Fruit fly (Drosophila melanogaster) whole organism, embryonic: ENCODE measurements around the gene form3.

Experiments used
- Adf1 ChIP-seq: fragments of 200-800 bp; sonication (Bioruptor generic); IDR thresholded peaks from 2 replicates; pipeline ENCODE4 v1.3.6; 2022; ENCODE audit warnings: missing biosample characterization, missing genetic modification characterization
- CG1024 ChIP-seq: fragments of 200-800 bp; sonication (Bioruptor generic); IDR thresholded peaks from 2 replicates; pipeline ENCODE4 v1.3.6; 2022; ENCODE audit warnings: missing biosample characterization, missing genetic modification characterization
- CG11504 ChIP-seq: fragments of 200-800 bp; sonication (Bioruptor generic); optimal IDR thresholded peaks from 3 replicates; lab custom pipeline; 2019; ENCODE audit warnings: missing biosample characterization, mild to moderate bottlenecking, missing genetic modification characterization, moderate library complexity
- CG11723 ChIP-seq: fragments of 200-800 bp; sonication (Bioruptor generic); optimal IDR thresholded peaks from 2 replicates; lab custom pipeline; 2017; ENCODE audit warnings: missing biosample characterization, mild to moderate bottlenecking, missing genetic modification characterization
- CG14860 ChIP-seq: fragments of 200-800 bp; sonication (Bioruptor generic); IDR thresholded peaks from 3 replicates; pipeline ENCODE4 v1.3.6; 2022; ENCODE audit warnings: missing biosample characterization, missing genetic modification characterization; ENCODE audit not compliant: partially characterized antibody
- CG2129 ChIP-seq: fragments of 200-800 bp; sonication (Bioruptor generic); IDR thresholded peaks from 2 replicates; pipeline ENCODE4 v1.3.6; 2022; ENCODE audit warnings: missing biosample characterization, missing genetic modification characterization; ENCODE audit not compliant: partially characterized antibody
- CG2199 ChIP-seq: fragments of 200-800 bp; sonication (Bioruptor generic); IDR thresholded peaks from 3 replicates; pipeline ENCODE4 v1.3.6; 2022; ENCODE audit warnings: missing biosample characterization, missing genetic modification characterization
- CG31441 ChIP-seq: fragments of 200-800 bp; sonication (Bioruptor generic); IDR thresholded peaks from 2 replicates; pipeline ENCODE4 v1.3.6; 2022; ENCODE audit warnings: missing biosample characterization, missing genetic modification characterization
- CG33557 ChIP-seq: fragments of 200-800 bp; sonication (Bioruptor generic); optimal IDR thresholded peaks from 2 replicates; lab custom pipeline; 2019; ENCODE audit warnings: missing biosample characterization, mild to moderate bottlenecking, missing genetic modification characterization, moderate library complexity
- CG3726 ChIP-seq: fragments of 200-800 bp; sonication (Bioruptor generic); IDR thresholded peaks from 3 replicates; pipeline ENCODE4, ENCODE4 v1.3.6; 2022; ENCODE audit warnings: missing biosample characterization, missing genetic modification characterization
- CG4360 ChIP-seq: fragments of 200-800 bp; sonication (Bioruptor generic); IDR thresholded peaks from 2 replicates; pipeline ENCODE4 v1.3.6; 2022; ENCODE audit warnings: missing biosample characterization, missing genetic modification characterization
- CG5180 ChIP-seq: fragments of 200-800 bp; sonication (Bioruptor generic); optimal IDR thresholded peaks from 3 replicates; lab custom pipeline; 2017; ENCODE audit warnings: missing biosample characterization, missing genetic modification characterization, mild to moderate bottlenecking, moderate library complexity, missing genetic modification reagents
- CG6175 ChIP-seq: fragments of 200-800 bp; sonication (Bioruptor generic); IDR thresholded peaks from 3 replicates; pipeline ENCODE4 v1.3.6; 2022; ENCODE audit warnings: missing biosample characterization, missing genetic modification characterization
- CG6813 ChIP-seq: fragments of 200-800 bp; sonication (Bioruptor generic); optimal IDR thresholded peaks from 2 replicates; lab custom pipeline; 2017; ENCODE audit warnings: missing biosample characterization, missing genetic modification characterization, mild to moderate bottlenecking, moderate library complexity, missing genetic modification reagents
- CG8281 ChIP-seq: fragments of 200-800 bp; sonication (Bioruptor generic); optimal IDR thresholded peaks from 2 replicates; lab custom pipeline; 2018; ENCODE audit warnings: missing biosample characterization, mild to moderate bottlenecking, missing genetic modification characterization, moderate library complexity
- CG8765 ChIP-seq: fragments of 200-800 bp; sonication (Bioruptor generic); IDR thresholded peaks from 2 replicates; pipeline ENCODE4 v1.3.6; 2022; ENCODE audit warnings: missing biosample characterization, missing genetic modification characterization
- Doc2 ChIP-seq: fragments of 200-800 bp; sonication (Bioruptor generic); IDR thresholded peaks from 2 replicates; pipeline ENCODE4 v1.3.6; 2022; ENCODE audit warnings: missing biosample characterization, missing genetic modification characterization
- Doc3 ChIP-seq: fragments of 200-800 bp; sonication (Bioruptor generic); IDR thresholded peaks from 3 replicates; pipeline ENCODE4 v1.3.6; 2022; ENCODE audit warnings: missing biosample characterization, missing genetic modification characterization; ENCODE audit not compliant: partially characterized antibody
- Drgx ChIP-seq: fragments of 200-800 bp; sonication (Bioruptor generic); IDR thresholded peaks from 2 replicates; pipeline ENCODE4 v1.3.6; 2022; ENCODE audit warnings: missing biosample characterization, missing genetic modification characterization
- Eip74EF ChIP-seq, 2 experiments: fragments of 200-800 bp in 1 of 2; fragments of >200 bp in 1 of 2; sonication (Bioruptor generic) in 1 of 2; optimal IDR thresholded peaks; 2 replicates each; lab custom pipeline; 2017 to 2019; ENCODE audit warnings: missing biosample characterization in 2 of 2, missing genetic modification characterization in 2 of 2, mild to moderate bottlenecking in 1 of 2, moderate library complexity in 1 of 2
- Gug ChIP-seq: fragments of 200-800 bp; sonication (Bioruptor generic); IDR thresholded peaks from 4 replicates; pipeline ENCODE4 v1.3.6; 2022; ENCODE audit warnings: missing biosample characterization, missing genetic modification characterization
- HmgD ChIP-seq: fragments of 200-800 bp; sonication (Bioruptor generic); optimal IDR thresholded peaks from 3 replicates; lab custom pipeline; 2016; ENCODE audit warnings: missing biosample characterization, missing genetic modification characterization
- Hsf ChIP-seq: fragments of 200-800 bp; sonication (Bioruptor generic); optimal IDR thresholded peaks from 3 replicates; lab custom pipeline; 2016; ENCODE audit warnings: missing biosample characterization, missing genetic modification characterization
- Lpt ChIP-seq: fragments of >200 bp; optimal IDR thresholded peaks from 2 replicates; lab custom pipeline; 2018; ENCODE audit warnings: missing biosample characterization, missing genetic modification characterization
- Med ChIP-seq: fragments of 200-800 bp; sonication (Bioruptor generic); peaks from one replicate; lab custom pipeline; 2016; ENCODE audit warnings: missing biosample characterization, missing genetic modification characterization, mild to moderate bottlenecking, inconsistent platforms, moderate library complexity
- NK7.1 ChIP-seq: fragments of 200-800 bp; sonication (Bioruptor generic); optimal IDR thresholded peaks from 3 replicates; lab custom pipeline; 2016; ENCODE audit warnings: missing biosample characterization, missing genetic modification characterization
- Stat92E ChIP-seq, 3 experiments: fragments of >200 bp in 2 of 3; fragments of 200-800 bp in 1 of 3; sonication (Bioruptor generic) in 1 of 3; optimal IDR thresholded peaks; 2 replicates each; lab custom pipeline; 2017 to 2019; ENCODE audit warnings: missing biosample characterization in 3 of 3, missing genetic modification characterization in 3 of 3, mild to moderate bottlenecking in 1 of 3, moderate library complexity in 1 of 3
- Trl ChIP-seq, 3 experiments: fragments of >200 bp in 2 of 3; fragments of 200-800 bp in 1 of 3; sonication (Bioruptor generic) in 1 of 3; optimal IDR thresholded peaks; 2 replicates in 1 of 3; 3 replicates in 2 of 3; lab custom pipeline; 2016 to 2017; ENCODE audit warnings: missing biosample characterization in 1 of 3, missing genetic modification characterization in 1 of 3
- ab ChIP-seq: fragments of 200-800 bp; sonication (Bioruptor generic); optimal IDR thresholded peaks from 2 replicates; lab custom pipeline; 2016; ENCODE audit warnings: missing biosample characterization, missing genetic modification characterization
- cad ChIP-seq: fragments of >200 bp; optimal IDR thresholded peaks from 2 replicates; lab custom pipeline; 2017; ENCODE audit warnings: missing biosample characterization, missing genetic modification characterization
- cg ChIP-seq: fragments of 200-800 bp; sonication (Bioruptor generic); optimal IDR thresholded peaks from 3 replicates; lab custom pipeline; 2019; ENCODE audit warnings: missing biosample characterization, mild to moderate bottlenecking, missing genetic modification characterization, moderate library complexity
- chinmo ChIP-seq: fragments of 200-800 bp; sonication (Bioruptor generic); IDR thresholded peaks from 4 replicates; pipeline ENCODE4 v1.3.6; 2022; ENCODE audit warnings: missing biosample characterization, missing genetic modification characterization; ENCODE audit not compliant: partially characterized antibody
- kni ChIP-seq: fragments of 200-800 bp; sonication (Bioruptor generic); optimal IDR thresholded peaks from 3 replicates; lab custom pipeline; 2017; ENCODE audit warnings: mild to moderate bottlenecking, missing biosample characterization, missing genetic modification reagents, missing genetic modification characterization
- pan ChIP-seq, 4 experiments: fragments of >200 bp in 3 of 4; fragments of 200-800 bp in 1 of 4; sonication (Bioruptor generic) in 1 of 4; optimal IDR thresholded peaks in 3 of 4; IDR thresholded peaks in 1 of 4; 2 replicates each; pipeline versions ENCODE4 v1.3.6 to Lab custom; 2017 to 2022; ENCODE audit warnings: missing biosample characterization in 2 of 4, missing genetic modification characterization in 2 of 4, mixed read lengths in 1 of 4
- ro ChIP-seq: fragments of 200-800 bp; sonication (Bioruptor generic); IDR thresholded peaks from 2 replicates; pipeline ENCODE4 v1.3.6; 2022; ENCODE audit warnings: missing biosample characterization, missing genetic modification characterization
- sens ChIP-seq: fragments of 200-800 bp; sonication (Bioruptor generic); peaks from one replicate; lab custom pipeline; 2016; ENCODE audit warnings: missing biosample characterization, missing genetic modification characterization
- sqz ChIP-seq: fragments of 200-800 bp; sonication (Bioruptor generic); optimal IDR thresholded peaks from 3 replicates; lab custom pipeline; 2018; ENCODE audit warnings: missing biosample characterization, mild to moderate bottlenecking, missing genetic modification characterization
- stwl ChIP-seq: fragments of 200-800 bp; sonication (Bioruptor generic); optimal IDR thresholded peaks from 3 replicates; lab custom pipeline; 2018; ENCODE audit warnings: missing biosample characterization, mild to moderate bottlenecking, missing genetic modification characterization, moderate library complexity
- tll ChIP-seq, 2 experiments: fragments of 200-800 bp in 1 of 2; fragments of >200 bp in 1 of 2; sonication (Bioruptor generic) in 1 of 2; optimal IDR thresholded peaks; 2 replicates each; lab custom pipeline; 2017 to 2019; ENCODE audit warnings: missing biosample characterization in 2 of 2, missing genetic modification characterization in 2 of 2, mild to moderate bottlenecking in 1 of 2, moderate library complexity in 1 of 2

The form3 gene

DNA sequence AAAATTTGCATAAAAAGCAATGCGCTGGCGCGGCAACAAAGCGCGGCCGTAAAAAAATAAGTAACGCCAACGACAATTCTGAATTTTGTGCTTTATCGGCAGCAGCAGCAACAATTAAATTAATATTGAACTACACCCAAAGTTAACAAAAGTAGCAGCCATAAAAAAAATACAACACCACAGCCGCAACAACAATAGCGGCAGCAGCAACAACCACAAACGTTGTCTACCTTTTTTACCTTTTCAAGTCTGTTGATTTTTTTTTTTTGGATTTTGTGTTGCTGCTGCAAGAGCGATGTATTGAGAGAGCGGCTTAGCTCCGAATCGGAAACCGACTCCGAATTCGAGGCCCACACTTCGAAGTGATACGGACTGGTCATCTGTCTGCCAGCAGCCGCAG, 40.2 kb downstream of the form3 start (continued):
- TF ChIP-seq CG8281 (tag; lab: Kevin White, UChicago) (no peak), CG3726 (GFP tag; lab: Robert Waterston, UW) (no peak), Gug (no peak), sqz (peak; percentile 80), CG14860 (GFP tag; lab: Robert Waterston, UW) (no peak), CG4360 (GFP tag; lab: Robert Waterston, UW) (peak; percentile 77), Drgx (GFP tag; lab: Robert Waterston, UW) (peak; percentile 57), Lpt (GFP tag; lab: Kevin White, UChicago) (no peak), CG11723 (GFP tag; lab: Kevin White, UChicago) (peak; percentile 3), pan (optimal IDR thresholded peaks at IDR 0.05; lab: Kevin White, UChicago) (no peak), pan (GFP tag; optimal IDR thresholded peaks at IDR 0.05 in 1 of 2, IDR thresholded peaks at IDR 0.05 in 1 of 2) (peak in 1 of 2 experiments; percentile 21), Trl (optimal IDR thresholded peaks at IDR 0.05; lab: Kevin White, UChicago) (peak in 1 of 2 experiments; percentile 12), Trl (GFP tag; optimal IDR thresholded peaks at IDR 0.05; lab: Kevin White, UChicago) (no peak), HmgD (no peak), CG2129 (GFP tag; lab: Robert Waterston, UW) (no peak), ro (GFP tag; lab: Robert Waterston, UW) (no peak), Hsf (GFP tag; lab: Kevin White, UChicago) (no peak), Doc2 (GFP tag; lab: Robert Waterston, UW) (no peak), CG6175 (GFP tag; lab: Robert Waterston, UW) (peak; percentile 74; the same call in 1 of the 3 replicates), Doc3 (GFP tag; lab: Robert Waterston, UW) (0 out of 3 replicates have a peak, but pooled peaks have one; percentile 12), stwl (no peak), CG8765 (GFP tag; lab: Robert Waterston, UW) (0 out of 2 replicates have a peak, but pooled peaks have one; percentile 6), CG33557 (GFP tag; lab: Kevin White, UChicago) (no peak), CG6813 (GFP tag; lab: Kevin White, UChicago) (no peak)

DNA sequence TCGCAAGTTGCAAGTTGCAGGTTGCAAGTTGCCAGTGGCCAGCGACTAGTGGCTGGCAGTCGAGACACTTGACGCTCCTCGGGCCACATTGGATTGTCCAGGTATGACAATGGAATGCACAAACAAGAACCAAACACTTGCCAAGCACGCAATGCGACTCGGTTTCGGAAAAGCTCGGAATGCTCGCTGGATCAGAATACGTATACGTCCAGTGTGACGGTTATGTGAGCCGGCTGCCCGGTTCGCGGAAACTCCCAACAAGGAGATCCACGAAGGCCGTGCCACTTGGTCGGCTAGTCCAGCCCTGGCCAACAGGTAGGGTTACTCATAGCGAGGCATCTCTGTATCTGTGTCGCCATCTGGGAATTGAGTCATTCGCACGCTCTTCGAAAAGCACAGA, 42.0 kb downstream of the form3 start:
- TF ChIP-seq NK7.1 (GFP tag; lab: Kevin White, UChicago): no peak
- TF ChIP-seq CG2199 (GFP tag; lab: Robert Waterston, UW): 0 out of 3 replicates have a peak, but pooled peaks have one; percentile 0
- TF ChIP-seq, all 482 proteins: peak for 1

DNA sequence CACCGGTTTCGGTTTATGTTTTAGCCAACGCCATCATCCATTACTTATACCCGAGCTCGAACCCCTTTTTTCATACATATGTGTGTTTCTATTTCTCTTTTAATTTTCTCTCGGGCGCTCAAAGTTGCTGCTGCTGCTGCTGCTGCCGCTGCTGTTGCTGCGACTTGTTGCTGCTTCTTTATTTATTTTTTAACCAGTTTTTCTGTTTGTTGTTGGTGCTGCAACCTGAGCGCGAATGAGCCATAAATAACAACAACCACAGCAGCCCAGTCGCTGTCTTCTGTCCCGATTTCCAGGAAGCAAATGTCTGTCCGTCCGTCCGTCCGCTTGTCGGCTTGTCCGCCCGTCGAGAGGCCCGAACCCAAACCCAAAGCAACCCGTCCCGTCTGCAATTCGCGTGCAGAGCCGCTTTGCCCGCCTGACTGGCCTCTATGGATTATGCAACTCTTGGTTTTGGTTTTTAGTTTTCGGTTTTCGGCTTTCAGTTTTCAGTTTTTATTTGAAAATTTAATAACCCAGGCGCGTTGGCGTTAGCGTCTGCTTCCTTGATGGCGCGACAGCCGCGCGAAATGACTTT, 43.1 kb downstream of the form3 start:
- no peak for TF ChIP-seq CG31441
- peak; percentile 48 for TF ChIP-seq CG11504 (tag; lab: Kevin White, UChicago)
- TF ChIP-seq sens: peak; percentile 52
- TF ChIP-seq ab (GFP tag; lab: Kevin White, UChicago): no peak
- TF ChIP-seq CG1024 (GFP tag; lab: Robert Waterston, UW): no peak
- TF ChIP-seq CG3726 (GFP tag; lab: Robert Waterston, UW): no peak
- TF ChIP-seq CG6175 (GFP tag; lab: Robert Waterston, UW): peak; percentile 73; the same call in 2 of the 3 replicates
- TF ChIP-seq CG4360 (GFP tag; lab: Robert Waterston, UW): peak; percentile 96
- TF ChIP-seq chinmo (GFP tag; lab: Robert Waterston, UW): 0 out of 4 replicates have a peak, but pooled peaks have one; percentile 64
- TF ChIP-seq Med: peak; percentile 66
- peak in 1 of 2 experiments; percentile 43 for TF ChIP-seq Eip74EF (GFP tag; optimal IDR thresholded peaks at IDR 0.05; lab: Kevin White, UChicago)
- peak; percentile 72 for TF ChIP-seq kni (GFP tag; lab: Kevin White, UChicago)
- TF ChIP-seq cg (GFP tag; lab: Kevin White, UChicago): peak; percentile 9
- TF ChIP-seq Adf1 (GFP tag; lab: Robert Waterston, UW): peak; percentile 24; the same call in 1 of the 2 replicates
- peak in 1 of 2 experiments; percentile 74 for TF ChIP-seq tll (GFP tag; optimal IDR thresholded peaks at IDR 0.05; lab: Kevin White, UChicago)
- TF ChIP-seq Stat92E (GFP tag; optimal IDR thresholded peaks at IDR 0.05; lab: Kevin White, UChicago): peak in 1 of 3 experiments; percentile 97
- peak; percentile 82 for TF ChIP-seq cad (GFP tag; lab: Kevin White, UChicago)
- TF ChIP-seq CG5180 (GFP tag; lab: Kevin White, UChicago): peak; percentile 14
